Fruit fly (Drosophila melanogaster): ENCODE measurements around the gene Yp3.

Yp3 gene

DNA sequence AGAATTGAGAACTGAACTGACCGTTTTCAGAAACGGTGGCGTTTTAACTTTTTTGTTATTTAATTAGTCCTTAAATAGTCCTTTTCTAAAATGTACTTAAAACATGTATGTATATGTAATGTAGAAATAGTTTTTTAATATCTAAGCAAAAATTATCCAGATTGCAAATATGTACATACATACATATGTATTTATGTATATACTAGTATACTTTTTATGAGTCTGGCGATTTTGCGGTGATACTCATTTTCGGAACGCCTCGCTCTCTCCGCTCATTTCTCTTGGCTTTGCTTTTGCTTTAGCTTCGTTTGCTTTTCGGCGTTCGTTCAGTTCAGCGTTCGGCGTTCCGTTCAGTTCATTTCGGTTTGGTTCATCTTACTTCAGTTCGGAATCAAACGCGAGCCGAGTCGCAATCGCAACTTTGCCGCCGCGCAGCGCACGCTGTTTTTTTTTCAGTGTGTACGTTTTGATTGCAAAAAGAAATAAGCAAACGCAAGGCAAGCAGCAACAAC is 3.1 kb downstream of the Yp3 start, which contains the start of gene rdgB (continued):
- TF ChIP-seq CG30403 (GFP tag; optimal IDR thresholded peaks at IDR 0.05) (peak; percentile 90), amos (GFP tag; IDR thresholded peaks at IDR 0.05; ENCODE audit: partially characterized antibody) (peak; percentile 22; the same call in 1 of the 2 replicates), ranshi (GFP tag; IDR thresholded peaks at IDR 0.05) (peak; percentile 65; the same call in 1 of the 2 replicates), Chrac-16 (GFP tag; optimal IDR thresholded peaks at IDR 0.05) (peak; percentile 62), Atf-2 (GFP tag; optimal IDR thresholded peaks at IDR 0.05) (peak; percentile 21), gfzf (GFP tag; optimal IDR thresholded peaks at IDR 0.05) (no peak), tna (GFP tag; IDR thresholded peaks at IDR 0.05; ENCODE audit: partially characterized antibody) (no peak), lbe (GFP tag; optimal IDR thresholded peaks at IDR 0.05) (peak; percentile 60), CG13775 (GFP tag; optimal IDR thresholded peaks at IDR 0.05) (peak; percentile 81), kni (GFP tag; optimal IDR thresholded peaks at IDR 0.05) (peak; percentile 30), CG12744 (GFP tag; optimal IDR thresholded peaks at IDR 0.05) (peak; percentile 27), pho (GFP tag; optimal IDR thresholded peaks at IDR 0.05) (peak; percentile 57), CG8359 (GFP tag; optimal IDR thresholded peaks at IDR 0.05; ENCODE audit: borderline replicate concordance) (no peak), crp (GFP tag; optimal IDR thresholded peaks at IDR 0.05) (peak in 1 of 2 experiments; percentile 37), sisA (GFP tag; IDR thresholded peaks at IDR 0.05) (peak; percentile 72; the same call in 1 of the 2 replicates), E2f1 (GFP tag; IDR thresholded peaks at IDR 0.05) (peak; percentile 76), abd-A (tag; optimal IDR thresholded peaks at IDR 0.05) (peak; percentile 78), CG16863 (GFP tag; optimal IDR thresholded peaks at IDR 0.05) (peak; percentile 7), B-H2 (GFP tag; optimal IDR thresholded peaks at IDR 0.05) (peak; percentile 78), CG8944 (GFP tag; optimal IDR thresholded peaks at IDR 0.05) (no peak), Stat92E (GFP tag; optimal IDR thresholded peaks at IDR 0.05) (no peak), CG13424 (tag; optimal IDR thresholded peaks at IDR 0.05) (peak; percentile 87), CG30431 (GFP tag; optimal IDR thresholded peaks at IDR 0.05) (peak; percentile 58), Nf-YA (GFP tag; IDR thresholded peaks at IDR 0.05) (no peak), CG30020 (tag; optimal IDR thresholded peaks at IDR 0.05) (peak; percentile 36), Spps (tag; optimal IDR thresholded peaks at IDR 0.05) (no peak), unpg (GFP tag; optimal IDR thresholded peaks at IDR 0.05) (peak; percentile 65), lola (GFP tag; optimal IDR thresholded peaks at IDR 0.05) (peak in 1 of 3 experiments; percentile 72), sna (GFP tag; IDR thresholded peaks at IDR 0.05; ENCODE audit: partially characterized antibody) (no peak), Ravus (GFP tag; IDR thresholded peaks at IDR 0.05) (peak; percentile 13; the same call in 1 of the 2 replicates), klu (GFP tag; IDR thresholded peaks at IDR 0.05) (peak; percentile 62; the same call in 1 of the 2 replicates), Antp (GFP tag; optimal IDR thresholded peaks at IDR 0.05) (peak; percentile 7), gem (tag; optimal IDR thresholded peaks at IDR 0.05) (peak; percentile 89), CG9609 (GFP tag; optimal IDR thresholded peaks at IDR 0.05) (peak; percentile 11), CG13123 (GFP tag; optimal IDR thresholded peaks at IDR 0.05) (peak; percentile 40), CG18476 (GFP tag; optimal IDR thresholded peaks at IDR 0.05) (peak; percentile 72), crol (GFP tag; IDR thresholded peaks at IDR 0.05) (no peak), CG12391 (tag; optimal IDR thresholded peaks at IDR 0.05) (peak; percentile 82), CG10959 (GFP tag; IDR thresholded peaks at IDR 0.05) (no peak), Drgx (GFP tag; IDR thresholded peaks at IDR 0.05) (peak; percentile 71), CG9932 (GFP tag; IDR thresholded peaks at IDR 0.05) (peak; percentile 68), CG1529 (GFP tag; optimal IDR thresholded peaks at IDR 0.05) (peak; percentile 82), Fer2 (tag; optimal IDR thresholded peaks at IDR 0.05) (peak; percentile 56), sim (GFP tag; IDR thresholded peaks at IDR 0.05) (no peak), CG1832 (GFP tag; optimal IDR thresholded peaks at IDR 0.05) (no peak), Scr (GFP tag; IDR thresholded peaks at IDR 0.05; ENCODE audit: partially characterized antibody) (no peak), nerfin-2 (GFP tag; IDR thresholded peaks at IDR 0.05; ENCODE audit: partially characterized antibody) (no peak), CG34376 (GFP tag; optimal IDR thresholded peaks at IDR 0.05) (peak; percentile 70), CG42726 (GFP tag; IDR thresholded peaks at IDR 0.05; ENCODE audit: partially characterized antibody) (no peak)
